Worm (Caenorhabditis elegans) whole organism, L1 larva: ENCODE results near the gene T28A11.2.

ENCODE experiments used
- F16B12.6 ChIP-seq: fragments of 150-350 bp; optimal IDR thresholded peaks from 2 replicates; lab custom pipeline; 2014; ENCODE audit warnings: missing biosample characterization, missing genetic modification characterization
- aha-1 ChIP-seq: fragments of 150-350 bp; optimal IDR thresholded peaks from 2 replicates; lab custom pipeline; 2014; ENCODE audit warnings: missing biosample characterization, missing genetic modification characterization
- alr-1 ChIP-seq: fragments of 200-800 bp; sonication (Bioruptor generic); optimal IDR thresholded peaks from 2 replicates; lab custom pipeline; 2018; ENCODE audit warnings: borderline replicate concordance, mild to moderate bottlenecking, missing genetic modification characterization, missing compliant biosample characterization
- aly-2 ChIP-seq: fragments of 150-350 bp; optimal IDR thresholded peaks from 2 replicates; lab custom pipeline; 2014; ENCODE audit warnings: missing biosample characterization, missing genetic modification characterization
- blmp-1 ChIP-seq: fragments of 150-350 bp; optimal IDR thresholded peaks from 2 replicates; lab custom pipeline; 2014; ENCODE audit warnings: missing biosample characterization, missing genetic modification characterization
- ceh-63 ChIP-seq: fragments of 200-800 bp; sonication (Bioruptor generic); optimal IDR thresholded peaks from 2 replicates; lab custom pipeline; 2018; ENCODE audit warnings: mild to moderate bottlenecking, missing genetic modification characterization, missing compliant biosample characterization
- ceh-90 ChIP-seq: sonication (generic microtip); optimal IDR thresholded peaks from 2 replicates; lab custom pipeline; 2016; ENCODE audit warnings: missing genetic modification characterization, missing compliant biosample characterization
- ces-1 ChIP-seq: fragments of 150-350 bp; optimal IDR thresholded peaks from 2 replicates; lab custom pipeline; 2014; ENCODE audit warnings: missing biosample characterization, missing genetic modification reagents, missing genetic modification characterization
- dpl-1 ChIP-seq, 3 experiments: fragments of 150-350 bp in 2 of 3; sonication (generic microtip) in 1 of 3; optimal IDR thresholded peaks; 2 replicates each; lab custom pipeline; 2014 to 2017; ENCODE audit warnings: missing biosample characterization in 3 of 3, missing genetic modification characterization in 3 of 3, missing genetic modification reagents in 3 of 3
- egl-13 ChIP-seq: sonication (generic microtip); optimal IDR thresholded peaks from 2 replicates; lab custom pipeline; 2016; ENCODE audit warnings: missing genotype, missing genetic modification reagents, missing genetic modification characterization, missing compliant biosample characterization
- egl-27 ChIP-seq, 2 experiments: fragments of 150-350 bp in 1 of 2; sonication (generic microtip); optimal IDR thresholded peaks; 3 replicates each; lab custom pipeline; 2017 to 2018; ENCODE audit warnings: missing biosample characterization in 2 of 2, missing genetic modification characterization in 2 of 2, missing genetic modification reagents in 2 of 2
- elt-2 ChIP-seq: sonication (generic microtip); optimal IDR thresholded peaks from 2 replicates; lab custom pipeline; 2016; ENCODE audit warnings: missing genetic modification characterization, mild to moderate bottlenecking, inconsistent platforms, missing compliant biosample characterization, missing genetic modification reagents
- elt-3 ChIP-seq, 6 experiments: fragments of 150-350 bp in 1 of 6; sonication (generic microtip); optimal IDR thresholded peaks; 2 replicates each; lab custom pipeline; 2017 to 2018; ENCODE audit warnings: missing biosample characterization in 6 of 6, missing genetic modification characterization in 6 of 6, inconsistent platforms in 1 of 6
- ets-5 ChIP-seq: fragments of 200-800 bp; sonication (Bioruptor generic); IDR thresholded peaks from 2 replicates; pipeline ENCODE4 v1.3.6; 2022; ENCODE audit warnings: missing genetic modification characterization, missing compliant biosample characterization
- hlh-17 ChIP-seq: fragments of 200-800 bp; sonication (Bioruptor generic); optimal IDR thresholded peaks from 2 replicates; lab custom pipeline; 2018; ENCODE audit warnings: missing genetic modification characterization, mild to moderate bottlenecking, missing compliant biosample characterization, moderate library complexity, borderline replicate concordance
- irx-1 ChIP-seq: sonication (generic microtip); optimal IDR thresholded peaks from 2 replicates; lab custom pipeline; 2016; ENCODE audit warnings: missing genetic modification characterization, missing compliant biosample characterization
- jun-1 ChIP-seq: fragments of 150-350 bp; optimal IDR thresholded peaks from 2 replicates; lab custom pipeline; 2014; ENCODE audit warnings: missing biosample characterization, missing genetic modification reagents, missing genetic modification characterization
- lin-13 ChIP-seq: fragments of 150-350 bp; optimal IDR thresholded peaks from 2 replicates; lab custom pipeline; 2014; ENCODE audit warnings: missing biosample characterization, missing genetic modification reagents, missing genetic modification characterization
- lin-14 ChIP-seq: fragments of 200-800 bp; sonication (Bioruptor generic); optimal IDR thresholded peaks from 2 replicates; lab custom pipeline; 2018; ENCODE audit warnings: mild to moderate bottlenecking, missing genetic modification characterization, moderate library complexity, missing compliant biosample characterization
- lin-15B ChIP-seq: fragments of 150-350 bp; sonication (generic microtip); optimal IDR thresholded peaks from 3 replicates; lab custom pipeline; 2014; ENCODE audit warnings: missing biosample characterization, missing genetic modification characterization
- lir-3 ChIP-seq: sonication (generic microtip); optimal IDR thresholded peaks from 2 replicates; lab custom pipeline; 2016; ENCODE audit warnings: mild to moderate bottlenecking, missing genetic modification characterization, moderate library complexity, missing compliant biosample characterization; ENCODE audit not compliant: poor library complexity
- lsy-2 ChIP-seq, 2 experiments: fragments of 150-350 bp; optimal IDR thresholded peaks; 2 replicates each; lab custom pipeline; 2014; ENCODE audit warnings: missing biosample characterization in 2 of 2, missing genetic modification characterization in 2 of 2
- mab-9 ChIP-seq: fragments of 200-800 bp; sonication (Bioruptor generic); IDR thresholded peaks from 2 replicates; pipeline ENCODE4 v1.3.6; 2022; ENCODE audit warnings: missing genetic modification reagents, missing genetic modification characterization, missing compliant biosample characterization
- mef-2 ChIP-seq: fragments of 150-350 bp; optimal IDR thresholded peaks from 2 replicates; lab custom pipeline; 2014; ENCODE audit warnings: missing biosample characterization, missing genetic modification characterization
- nhr-12 ChIP-seq: sonication (generic microtip); optimal IDR thresholded peaks from 2 replicates; lab custom pipeline; 2017; ENCODE audit warnings: missing biosample characterization, missing genetic modification characterization
- nhr-19 ChIP-seq: fragments of 200-800 bp; sonication (Bioruptor generic); conservative IDR thresholded peaks from 2 replicates; pipeline ENCODE4 v1.3.6; 2022; ENCODE audit warnings: missing genetic modification characterization, missing compliant biosample characterization
- nhr-20 ChIP-seq: sonication (generic microtip); optimal IDR thresholded peaks from 2 replicates; lab custom pipeline; 2016; ENCODE audit warnings: mild to moderate bottlenecking, missing genetic modification characterization, missing compliant biosample characterization
- nhr-237 ChIP-seq: fragments of 150-350 bp; optimal IDR thresholded peaks from 2 replicates; lab custom pipeline; 2014; ENCODE audit warnings: missing biosample characterization, missing genetic modification characterization
- nhr-28 ChIP-seq: fragments of 150-350 bp; optimal IDR thresholded peaks from 2 replicates; lab custom pipeline; 2014; ENCODE audit warnings: missing biosample characterization, missing genetic modification characterization
- nhr-47 ChIP-seq: sonication (generic microtip); optimal IDR thresholded peaks from 2 replicates; lab custom pipeline; 2016; ENCODE audit warnings: mild to moderate bottlenecking, missing genetic modification characterization, moderate library complexity, missing compliant biosample characterization
- nhr-76 ChIP-seq: sonication (generic microtip); optimal IDR thresholded peaks from 2 replicates; lab custom pipeline; 2017; ENCODE audit warnings: missing biosample characterization, missing genetic modification characterization
- nhr-85 ChIP-seq: sonication (generic microtip); peaks from one replicate; lab custom pipeline; 2016; ENCODE audit warnings: missing genetic modification characterization, inconsistent platforms, missing compliant biosample characterization
- pag-3 ChIP-seq: sonication (generic microtip); optimal IDR thresholded peaks from 2 replicates; lab custom pipeline; 2017; ENCODE audit warnings: missing genetic modification characterization, mild to moderate bottlenecking, missing compliant biosample characterization, antibody characterized with exemption, borderline replicate concordance; ENCODE audit not compliant: insufficient read depth
- rnt-1 ChIP-seq: sonication (generic microtip); optimal IDR thresholded peaks from 2 replicates; lab custom pipeline; 2016; ENCODE audit warnings: mild to moderate bottlenecking, missing genetic modification characterization, moderate library complexity, missing compliant biosample characterization
- snpc-4 ChIP-seq: fragments of 150-350 bp; optimal IDR thresholded peaks from 2 replicates; lab custom pipeline; 2014; ENCODE audit warnings: missing biosample characterization, missing genetic modification characterization
- snu-23 ChIP-seq: sonication (generic microtip); optimal IDR thresholded peaks from 2 replicates; lab custom pipeline; 2016; ENCODE audit warnings: missing genetic modification characterization, missing compliant biosample characterization
- sup-37 ChIP-seq: fragments of 200-800 bp; sonication (Bioruptor generic); optimal IDR thresholded peaks from 2 replicates; lab custom pipeline; 2018; ENCODE audit warnings: mild to moderate bottlenecking, missing genetic modification characterization, missing compliant biosample characterization
- swsn-7 ChIP-seq: sonication (generic microtip); optimal IDR thresholded peaks from 2 replicates; lab custom pipeline; 2016; ENCODE audit warnings: missing genetic modification characterization, missing compliant biosample characterization
- tbx-2 ChIP-seq: sonication (generic microtip); optimal IDR thresholded peaks from 2 replicates; lab custom pipeline; 2016; ENCODE audit warnings: missing genetic modification characterization, missing compliant biosample characterization
- tlp-1 ChIP-seq: fragments of 150-350 bp; optimal IDR thresholded peaks from 2 replicates; lab custom pipeline; 2014; ENCODE audit warnings: missing biosample characterization, missing genetic modification characterization
- unc-130 ChIP-seq: fragments of 150-350 bp; optimal IDR thresholded peaks from 2 replicates; lab custom pipeline; 2017; ENCODE audit warnings: missing biosample characterization, missing genetic modification characterization, inconsistent platforms
- unc-30 ChIP-seq: sonication (generic microtip); optimal IDR thresholded peaks from 2 replicates; lab custom pipeline; 2017; ENCODE audit warnings: missing biosample characterization, missing genetic modification characterization
- unc-62 ChIP-seq: fragments of 150-350 bp; optimal IDR thresholded peaks from 2 replicates; lab custom pipeline; 2014; ENCODE audit warnings: missing biosample characterization, missing genetic modification reagents, missing genetic modification characterization
- unc-86 ChIP-seq: sonication (generic microtip); optimal IDR thresholded peaks from 2 replicates; lab custom pipeline; 2016; ENCODE audit warnings: missing genetic modification characterization, missing compliant biosample characterization
- unc-98 ChIP-seq: fragments of 200-800 bp; sonication (Bioruptor generic); IDR thresholded peaks from 2 replicates; pipeline ENCODE4 v1.3.6; 2022; ENCODE audit warnings: missing genetic modification characterization, missing compliant biosample characterization
- xbp-1 ChIP-seq: sonication (generic microtip); optimal IDR thresholded peaks from 2 replicates; lab custom pipeline; 2016; ENCODE audit warnings: missing genetic modification characterization, missing compliant biosample characterization
- zag-1 ChIP-seq: fragments of 150-350 bp; optimal IDR thresholded peaks from 2 replicates; lab custom pipeline; 2014; ENCODE audit warnings: missing biosample characterization, missing genetic modification characterization
- ztf-11 ChIP-seq, 2 experiments: sonication (generic microtip); optimal IDR thresholded peaks; 2 replicates each; lab custom pipeline; 2016 to 2017; ENCODE audit warnings: missing genetic modification characterization in 2 of 2, missing biosample characterization in 1 of 2, missing compliant biosample characterization in 1 of 2
- ztf-4 ChIP-seq: fragments of 150-350 bp; optimal IDR thresholded peaks from 2 replicates; lab custom pipeline; 2014; ENCODE audit warnings: missing biosample characterization, missing genetic modification characterization

The T28A11.2 gene

ce11 chrV:3312067-3312666, 32.0 kb downstream of the T28A11.2 start, which contains the start of gene arrd-18 (continued):
- peak; percentile 10 for TF ChIP-seq tbx-2 (tag; lab: Kevin White, UChicago)
- no peak for TF ChIP-seq ces-1
- TF ChIP-seq nhr-47 (tag; lab: Kevin White, UChicago) = peak; percentile 18
- TF ChIP-seq ets-5 (GFP tag; lab: Robert Waterston, UW) = no peak
- peak; percentile 21 for TF ChIP-seq nhr-85 (tag; lab: Kevin White, UChicago)
- no peak for TF ChIP-seq sup-37 (GFP tag; lab: Kevin White, UChicago)
- no peak for TF ChIP-seq unc-30
- peak in 1 of 2 experiments; percentile 3 for TF ChIP-seq lsy-2 (tag; optimal IDR thresholded peaks at IDR 0.05; lab: Kevin White, UChicago)
- no peak for TF ChIP-seq hlh-17 (GFP tag; lab: Kevin White, UChicago)
- no peak for TF ChIP-seq lin-13 (GFP tag; lab: Kevin White, UChicago)
- TF ChIP-seq pag-3 = no peak
- TF ChIP-seq jun-1 = no peak
- peak; percentile 51 for TF ChIP-seq snu-23 (GFP tag; lab: Kevin White, UChicago)

ce11 chrV:3315308-3315707, 35.1 kb downstream of the T28A11.2 start, which contains the start of gene arrd-19:
Gene arrd-19 (minus strand): TSS chrV:3315516.
- peak; percentile 58 for TF ChIP-seq irx-1
- TF ChIP-seq elt-3 (tag; optimal IDR thresholded peaks at IDR 0.05; lab: Kevin White, UChicago) = peak in 2 of 6 experiments; percentile 5 to 30
- peak; percentile 38 for TF ChIP-seq lin-13 (GFP tag; lab: Kevin White, UChicago)
- peak; percentile 39 for TF ChIP-seq unc-86
- TF ChIP-seq swsn-7 (tag; lab: Kevin White, UChicago) = peak; percentile 77
- TF ChIP-seq ces-1 = no peak
- TF ChIP-seq blmp-1 (tag; lab: Kevin White, UChicago) = peak; percentile 74
- no peak for TF ChIP-seq unc-62 (GFP tag; lab: Kevin White, UChicago)
- TF ChIP-seq elt-2 = peak; percentile 16
- peak; percentile 77 for TF ChIP-seq nhr-19 (GFP tag; lab: Robert Waterston, UW)
- peak; percentile 98 for TF ChIP-seq lin-14 (GFP tag; lab: Kevin White, UChicago)
- TF ChIP-seq unc-130 (tag; lab: Kevin White, UChicago) = peak; percentile 63
- TF ChIP-seq nhr-76 = no peak
- TF ChIP-seq ceh-90 = no peak
- no peak for TF ChIP-seq hlh-17 (GFP tag; lab: Kevin White, UChicago)
- TF ChIP-seq nhr-28 (tag; lab: Kevin White, UChicago) = no peak
- TF ChIP-seq snpc-4 (tag; lab: Kevin White, UChicago) = peak; percentile 54
- TF ChIP-seq nhr-237 = no peak
- no peak for TF ChIP-seq ceh-63 (GFP tag; lab: Kevin White, UChicago)
- TF ChIP-seq rnt-1 = peak; percentile 78
- peak; percentile 21 for TF ChIP-seq lin-15B
- TF ChIP-seq ztf-4 (tag; lab: Kevin White, UChicago) = no peak
- TF ChIP-seq aly-2 = no peak
- no peak for TF ChIP-seq alr-1
- TF ChIP-seq zag-1 (tag; lab: Kevin White, UChicago) = no peak
- TF ChIP-seq mef-2 (tag; lab: Kevin White, UChicago) = no peak
- TF ChIP-seq nhr-20 (tag; lab: Kevin White, UChicago) = peak; percentile 84
- peak; percentile 43; the same call in 1 of the 2 replicates for TF ChIP-seq mab-9 (GFP tag; lab: Robert Waterston, UW)
- TF ChIP-seq dpl-1 (GFP tag; optimal IDR thresholded peaks at IDR 0.05; lab: Kevin White, UChicago) = peak; percentile 46 to 76 (median 63)
- TF ChIP-seq xbp-1 (tag; lab: Kevin White, UChicago) = peak; percentile 56
- TF ChIP-seq ztf-11 (tag; optimal IDR thresholded peaks at IDR 0.05; lab: Kevin White, UChicago) = no peak
- peak; percentile 86 for TF ChIP-seq F16B12.6 (tag; lab: Kevin White, UChicago)
- TF ChIP-seq nhr-12 (tag; lab: Kevin White, UChicago) = no peak
- TF ChIP-seq egl-13 (tag; lab: Kevin White, UChicago) = peak; percentile 19
- TF ChIP-seq ets-5 (GFP tag; lab: Robert Waterston, UW) = no peak
- TF ChIP-seq unc-30 = no peak
- no peak for TF ChIP-seq unc-98 (GFP tag; lab: Robert Waterston, UW)
- no peak for TF ChIP-seq egl-27 (tag; optimal IDR thresholded peaks at IDR 0.05; lab: Kevin White, UChicago)
- no peak for TF ChIP-seq lir-3 (tag; lab: Kevin White, UChicago)
- TF ChIP-seq aha-1 (tag; lab: Kevin White, UChicago) = no peak
- no peak for TF ChIP-seq tlp-1 (tag; lab: Kevin White, UChicago)
- peak; percentile 67 for TF ChIP-seq pag-3
- peak; percentile 69 for TF ChIP-seq nhr-47 (tag; lab: Kevin White, UChicago)
